Worm (Caenorhabditis elegans) whole organism, mixed stage, embryonic: Measurements from ENCODE around the gene spsb-2.
A peak's percentile ranks its signal among the peaks of the same experiment; 100 is the strongest.

Experiments
- M03D4.4 ChIP-seq: sonication (generic microtip); optimal IDR thresholded peaks from 2 replicates; lab custom pipeline; 2017; ENCODE audit warnings: mild to moderate bottlenecking, missing genetic modification characterization, missing compliant biosample characterization
- bed-3 ChIP-seq: fragments of 200-800 bp; sonication (Bioruptor generic); optimal IDR thresholded peaks from 3 replicates; lab custom pipeline; 2018; ENCODE audit warnings: mild to moderate bottlenecking, missing genetic modification characterization, moderate library complexity, missing compliant biosample characterization
- blmp-1 ChIP-seq: fragments of 150-350 bp; optimal IDR thresholded peaks from 2 replicates; lab custom pipeline; 2014; ENCODE audit warnings: missing biosample characterization, missing genetic modification characterization
- ceh-39 ChIP-seq: fragments of 150-350 bp; optimal IDR thresholded peaks from 2 replicates; lab custom pipeline; 2014; ENCODE audit warnings: missing biosample characterization, missing genetic modification characterization
- ceh-43 ChIP-seq: fragments of 200-800 bp; sonication (Bioruptor generic); optimal IDR thresholded peaks from 2 replicates; lab custom pipeline; 2018; ENCODE audit warnings: mild to moderate bottlenecking, missing genetic modification characterization, moderate library complexity, missing compliant biosample characterization
- ceh-83 ChIP-seq: fragments of 200-800 bp; sonication (Bioruptor generic); optimal IDR thresholded peaks from 2 replicates; lab custom pipeline; 2018; ENCODE audit warnings: mild to moderate bottlenecking, missing genetic modification characterization, missing compliant biosample characterization
- ces-1 ChIP-seq: fragments of 150-350 bp; optimal IDR thresholded peaks from 2 replicates; lab custom pipeline; 2014; ENCODE audit warnings: missing biosample characterization, missing genetic modification reagents, missing genetic modification characterization
- cnd-1 ChIP-seq: fragments of 200-800 bp; sonication (Bioruptor generic); optimal IDR thresholded peaks from 2 replicates; lab custom pipeline; 2018; ENCODE audit warnings: mild to moderate bottlenecking, missing genetic modification characterization, missing compliant biosample characterization
- drap-1 ChIP-seq: fragments of 200-800 bp; sonication (Bioruptor generic); optimal IDR thresholded peaks from 3 replicates; lab custom pipeline; 2018; ENCODE audit warnings: mild to moderate bottlenecking, missing genetic modification characterization, missing compliant biosample characterization
- elt-1 ChIP-seq: sonication (generic microtip); optimal IDR thresholded peaks from 2 replicates; lab custom pipeline; 2017; ENCODE audit warnings: missing genetic modification characterization, mild to moderate bottlenecking, missing compliant biosample characterization, antibody characterized with exemption, moderate library complexity, borderline replicate concordance; ENCODE audit not compliant: insufficient read depth
- elt-3 ChIP-seq: fragments of 150-350 bp; optimal IDR thresholded peaks from 2 replicates; lab custom pipeline; 2014; ENCODE audit warnings: missing biosample characterization, missing genetic modification characterization
- flh-1 ChIP-seq: fragments of 200-800 bp; sonication (Bioruptor generic); optimal IDR thresholded peaks from 2 replicates; lab custom pipeline; 2018; ENCODE audit warnings: mild to moderate bottlenecking, missing genetic modification characterization, moderate library complexity, missing compliant biosample characterization
- ham-2 ChIP-seq: fragments of 200-800 bp; sonication (Bioruptor generic); optimal IDR thresholded peaks from 2 replicates; lab custom pipeline; 2018; ENCODE audit warnings: mild to moderate bottlenecking, missing genetic modification characterization, missing compliant biosample characterization
- hlh-1 ChIP-seq: fragments of 150-350 bp; optimal IDR thresholded peaks from 2 replicates; lab custom pipeline; 2014; ENCODE audit warnings: missing biosample characterization, missing genetic modification reagents, missing genetic modification characterization
- lin-13 ChIP-seq: fragments of 150-350 bp; optimal IDR thresholded peaks from 2 replicates; lab custom pipeline; 2014; ENCODE audit warnings: missing biosample characterization, missing genetic modification characterization
- lin-32 ChIP-seq: fragments of 200-800 bp; sonication (Bioruptor generic); optimal IDR thresholded peaks from 2 replicates; lab custom pipeline; 2018; ENCODE audit warnings: mild to moderate bottlenecking, missing genetic modification characterization, missing compliant biosample characterization
- lsy-2 ChIP-seq: fragments of 150-350 bp; optimal IDR thresholded peaks from 2 replicates; lab custom pipeline; 2014; ENCODE audit warnings: missing biosample characterization, missing genetic modification characterization
- mab-5 ChIP-seq: fragments of 150-350 bp; optimal IDR thresholded peaks from 2 replicates; lab custom pipeline; 2014; ENCODE audit warnings: missing biosample characterization, missing genetic modification characterization
- mep-1 ChIP-seq: fragments of 150-350 bp; optimal IDR thresholded peaks from 2 replicates; lab custom pipeline; 2017; ENCODE audit warnings: missing biosample characterization, missing genetic modification reagents, missing genetic modification characterization, inconsistent platforms
- mls-2 ChIP-seq: sonication (generic microtip); optimal IDR thresholded peaks from 2 replicates; lab custom pipeline; 2016; ENCODE audit warnings: mild to moderate bottlenecking, missing genetic modification characterization, moderate library complexity, missing compliant biosample characterization
- nhr-12 ChIP-seq: fragments of 150-350 bp; optimal IDR thresholded peaks from 2 replicates; lab custom pipeline; 2014; ENCODE audit warnings: missing biosample characterization, missing genetic modification characterization
- nhr-2 ChIP-seq: fragments of 150-350 bp; optimal IDR thresholded peaks from 2 replicates; lab custom pipeline; 2014; ENCODE audit warnings: missing biosample characterization, missing genetic modification characterization
- nhr-237 ChIP-seq: fragments of 150-350 bp; optimal IDR thresholded peaks from 2 replicates; lab custom pipeline; 2014; ENCODE audit warnings: missing biosample characterization, missing genetic modification characterization
- nhr-76 ChIP-seq: sonication (generic microtip); optimal IDR thresholded peaks from 2 replicates; lab custom pipeline; 2017; ENCODE audit warnings: missing biosample characterization, missing genetic modification characterization
- snpc-4 ChIP-seq: fragments of 150-350 bp; optimal IDR thresholded peaks from 2 replicates; lab custom pipeline; 2014; ENCODE audit warnings: missing biosample characterization, missing genetic modification characterization
- sptf-1 ChIP-seq: sonication (generic microtip); optimal IDR thresholded peaks from 2 replicates; lab custom pipeline; 2017; ENCODE audit warnings: mild to moderate bottlenecking, missing genetic modification characterization, moderate library complexity, missing compliant biosample characterization
- unc-120 ChIP-seq: sonication (generic microtip); optimal IDR thresholded peaks from 2 replicates; lab custom pipeline; 2017; ENCODE audit warnings: missing genetic modification characterization, missing compliant biosample characterization; ENCODE audit not compliant: poor library complexity, severe bottlenecking
- unc-62 ChIP-seq: fragments of 150-350 bp; optimal IDR thresholded peaks from 2 replicates; lab custom pipeline; 2014; ENCODE audit warnings: missing biosample characterization, missing genetic modification reagents, missing genetic modification characterization

spsb-2 gene

ce11 chrII:15229785-15230393 is at the start of gene spsb-2:
Gene spsb-2 (plus strand): TSS chrII:15230343.
- TF ChIP-seq M03D4.4 (tag; lab: Kevin White, UChicago) (no peak), unc-120 (tag; lab: Kevin White, UChicago) (no peak), ceh-39 (tag; lab: Kevin White, UChicago) (no peak), blmp-1 (tag; lab: Kevin White, UChicago) (no peak), nhr-237 (tag; lab: Kevin White, UChicago) (no peak), elt-3 (no peak), snpc-4 (tag; lab: Kevin White, UChicago) (no peak), nhr-2 (no peak), ham-2 (no peak), unc-62 (no peak), nhr-76 (tag; lab: Kevin White, UChicago) (no peak), bed-3 (GFP tag; lab: Kevin White, UChicago) (no peak), elt-1 (tag; lab: Kevin White, UChicago) (no peak), flh-1 (GFP tag; lab: Kevin White, UChicago) (no peak)

- no peak for TF ChIP-seq snpc-4 (tag; lab: Kevin White, UChicago)
- TF ChIP-seq drap-1: no peak
- TF ChIP-seq blmp-1 (tag; lab: Kevin White, UChicago): no peak
- no peak for TF ChIP-seq nhr-12 (tag; lab: Kevin White, UChicago)
- TF ChIP-seq nhr-2: no peak
- TF ChIP-seq unc-62: no peak
- TF ChIP-seq bed-3 (GFP tag; lab: Kevin White, UChicago): no peak
- TF ChIP-seq ceh-39 (tag; lab: Kevin White, UChicago): no peak
- no peak for TF ChIP-seq lsy-2 (tag; lab: Kevin White, UChicago)
- no peak for TF ChIP-seq ceh-43
- no peak for TF ChIP-seq elt-1 (tag; lab: Kevin White, UChicago)
- no peak for TF ChIP-seq mab-5
- no peak for TF ChIP-seq cnd-1 (tag; lab: Kevin White, UChicago)
- TF ChIP-seq, all 35 proteins: peak for 0
Observed at ce11 chrII:15183139-15183538, 47.0 kb upstream of the spsb-2 start, which contains the start of gene gst-34. Gene gst-34 (minus strand): TSS chrII:15183239.

- no peak for TF ChIP-seq mls-2 (tag; lab: Kevin White, UChicago)
- no peak for TF ChIP-seq hlh-1 (tag; lab: Kevin White, UChicago)
- no peak for TF ChIP-seq mab-5
- no peak for TF ChIP-seq unc-62
Observed at ce11 chrII:15185289-15185688, 44.9 kb upstream of the spsb-2 start, which contains the start of gene gst-35. Gene gst-35 (minus strand): TSS chrII:15185389.

DNA sequence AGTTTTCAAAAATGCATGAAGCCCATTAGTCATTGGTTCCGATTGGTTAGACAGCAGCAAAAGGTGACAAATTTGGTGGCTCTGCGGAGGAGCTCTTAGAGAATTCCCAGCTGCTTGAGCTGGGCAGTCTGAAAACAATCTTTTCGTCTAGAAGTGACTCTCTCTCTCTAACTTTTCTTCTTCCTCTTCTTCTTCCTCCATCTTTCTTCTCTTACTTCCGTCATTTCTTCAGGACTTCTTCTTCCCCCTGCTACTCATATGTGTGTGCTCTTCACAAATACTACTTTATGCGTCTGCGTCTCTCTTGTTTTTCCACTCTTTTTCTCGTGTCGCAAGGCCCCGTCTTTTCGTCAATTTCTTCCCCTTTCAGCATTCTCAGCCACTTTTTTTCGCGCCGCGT is 40.2 kb upstream of the spsb-2 start:
- TF ChIP-seq mab-5 (no peak), ces-1 (GFP tag; lab: Kevin White, UChicago) (peak; percentile 18)

DNA sequence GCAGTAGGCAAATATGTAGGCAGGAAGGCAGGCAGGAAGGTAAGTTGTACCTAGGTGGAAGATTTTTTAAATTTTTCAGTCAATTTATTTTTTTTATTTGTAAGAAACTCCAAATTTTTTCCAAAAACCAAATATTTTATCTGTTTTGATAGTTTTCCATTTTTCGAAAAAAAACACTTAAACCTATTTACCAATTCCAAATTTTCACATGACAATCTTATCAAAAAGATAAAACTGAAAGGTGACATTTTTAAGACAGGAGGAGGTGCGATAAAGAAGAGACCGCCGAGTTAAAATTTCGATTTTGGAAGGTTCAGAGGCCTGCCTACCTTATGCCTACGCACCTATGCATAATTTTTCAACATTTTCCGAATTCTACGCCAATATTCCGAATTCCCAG is 39.2 kb upstream of the spsb-2 start:
- TF ChIP-seq nhr-2: no peak
- TF ChIP-seq snpc-4 (tag; lab: Kevin White, UChicago): no peak
- no peak for TF ChIP-seq elt-1 (tag; lab: Kevin White, UChicago)
- TF ChIP-seq ham-2: no peak
- no peak for TF ChIP-seq elt-3
- no peak for TF ChIP-seq blmp-1 (tag; lab: Kevin White, UChicago)
- no peak for TF ChIP-seq bed-3 (GFP tag; lab: Kevin White, UChicago)
- no peak for TF ChIP-seq mab-5
- no peak for TF ChIP-seq cnd-1 (tag; lab: Kevin White, UChicago)
- no peak for TF ChIP-seq lsy-2 (tag; lab: Kevin White, UChicago)
- no peak for TF ChIP-seq unc-120 (tag; lab: Kevin White, UChicago)
- no peak for TF ChIP-seq nhr-76 (tag; lab: Kevin White, UChicago)
- TF ChIP-seq nhr-12 (tag; lab: Kevin White, UChicago): no peak
- TF ChIP-seq sptf-1 (tag; lab: Kevin White, UChicago): no peak
- no peak for TF ChIP-seq drap-1
- no peak for TF ChIP-seq ces-1 (GFP tag; lab: Kevin White, UChicago)
- no peak for TF ChIP-seq lin-32 (GFP tag; lab: Kevin White, UChicago)
- no peak for TF ChIP-seq mep-1 (tag; lab: Kevin White, UChicago)
- TF ChIP-seq, all 35 proteins: peak for 0

ce11 chrII:15193961-15194360 is 36.2 kb upstream of the spsb-2 start:
- no peak for TF ChIP-seq snpc-4 (tag; lab: Kevin White, UChicago)
- no peak for TF ChIP-seq nhr-2
- no peak for TF ChIP-seq elt-3
- TF ChIP-seq nhr-12 (tag; lab: Kevin White, UChicago): no peak
- TF ChIP-seq cnd-1 (tag; lab: Kevin White, UChicago): no peak
- no peak for TF ChIP-seq mls-2 (tag; lab: Kevin White, UChicago)
- TF ChIP-seq ceh-83 (GFP tag; lab: Kevin White, UChicago): no peak
- peak; percentile 3 for TF ChIP-seq unc-120 (tag; lab: Kevin White, UChicago)
- TF ChIP-seq sptf-1 (tag; lab: Kevin White, UChicago): no peak
- no peak for TF ChIP-seq bed-3 (GFP tag; lab: Kevin White, UChicago)
- TF ChIP-seq nhr-76 (tag; lab: Kevin White, UChicago): no peak
- no peak for TF ChIP-seq lin-13
- TF ChIP-seq hlh-1 (tag; lab: Kevin White, UChicago): peak; percentile 55
